Fruit fly (Drosophila melanogaster) whole organism, embryonic: ENCODE results near the gene CG13110.
"Not testable (repeated sequence)": the region's sequence is repeated elsewhere in the genome, so short reads cannot be mapped to it uniquely, and the experiment has no call there.

Source experiments
- CG12769 ChIP-seq: fragments of 200-800 bp; sonication (Bioruptor generic); optimal IDR thresholded peaks from 2 replicates; lab custom pipeline; 2019; ENCODE audit warnings: missing biosample characterization, mild to moderate bottlenecking, missing genetic modification characterization, moderate library complexity
- CG30020 ChIP-seq: fragments of 200-800 bp; optimal IDR thresholded peaks from 2 replicates; lab custom pipeline; 2019; ENCODE audit warnings: missing biosample characterization, mild to moderate bottlenecking, missing genetic modification characterization, moderate library complexity
- CG34422 ChIP-seq: fragments of 200-800 bp; sonication (Bioruptor generic); IDR thresholded peaks from 3 replicates; pipeline ENCODE4 v1.3.6; 2022; ENCODE audit warnings: missing biosample characterization, missing genetic modification characterization
- Mrtf ChIP-seq: fragments of 200-800 bp; sonication (Bioruptor generic); IDR thresholded peaks from 3 replicates; pipeline ENCODE4 v1.3.6; 2022; ENCODE audit warnings: missing biosample characterization, missing genetic modification characterization
- Sin3A ChIP-seq: fragments of >200 bp; optimal IDR thresholded peaks from 2 replicates; lab custom pipeline; 2018
- bbx ChIP-seq: fragments of 200-800 bp; sonication (Bioruptor generic); IDR thresholded peaks from 2 replicates; pipeline ENCODE4 v1.3.6; 2022; ENCODE audit warnings: missing biosample characterization, missing genetic modification characterization; ENCODE audit not compliant: partially characterized antibody
- cad ChIP-seq: fragments of >200 bp; optimal IDR thresholded peaks from 2 replicates; lab custom pipeline; 2017; ENCODE audit warnings: missing biosample characterization, missing genetic modification characterization

DNA sequence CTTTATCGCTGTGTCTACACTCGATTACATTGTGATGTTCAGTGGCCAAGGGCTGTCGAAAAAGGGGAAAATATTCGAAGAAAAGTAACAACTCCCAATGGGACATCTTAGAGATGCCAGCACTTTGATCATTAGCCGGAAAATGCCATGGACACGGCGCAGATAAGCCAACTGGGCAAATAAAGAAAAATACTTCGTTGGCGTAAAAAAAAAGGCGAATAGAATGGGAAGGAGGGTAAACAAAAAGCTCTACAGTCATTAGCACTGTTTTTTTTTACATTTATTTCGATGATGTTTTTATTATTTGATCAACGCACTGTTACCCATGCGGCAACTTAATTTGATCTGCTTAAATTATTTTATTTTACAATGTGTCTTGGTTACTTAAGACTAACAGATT lies 43.0 kb downstream of the CG13110 start:
- not testable (repeated sequence) for TF ChIP-seq CG12769; CG30020; Mrtf; cad (GFP tag; lab: Kevin White, UChicago); Sin3A; CG34422 (GFP tag; lab: Robert Waterston, UW); bbx (GFP tag; lab: Robert Waterston, UW)
